Fruit fly (Drosophila melanogaster) whole organism, embryonic: ENCODE measurements around the gene Muc68Ca.

Experiments used
- Abd-B ChIP-seq: fragments of 200-800 bp; sonication (Bioruptor generic); optimal IDR thresholded peaks from 2 replicates; lab custom pipeline; 2018; ENCODE audit warnings: missing biosample characterization, mild to moderate bottlenecking, missing genetic modification characterization, moderate library complexity
- Atf3 ChIP-seq: fragments of 200-800 bp; sonication (Bioruptor generic); optimal IDR thresholded peaks from 3 replicates; lab custom pipeline; 2016; ENCODE audit warnings: missing biosample characterization, missing genetic modification characterization
- BEAF-32 ChIP-seq: fragments of 200-800 bp; sonication (Bioruptor generic); optimal IDR thresholded peaks from 3 replicates; lab custom pipeline; 2017; ENCODE audit warnings: missing biosample characterization, missing genetic modification characterization, mild to moderate bottlenecking, moderate library complexity, missing genetic modification reagents
- CG11398 ChIP-seq: fragments of 200-800 bp; sonication (Bioruptor generic); optimal IDR thresholded peaks from 2 replicates; lab custom pipeline; 2016; ENCODE audit warnings: missing biosample characterization, missing genetic modification characterization
- CG11504 ChIP-seq: fragments of 200-800 bp; sonication (Bioruptor generic); optimal IDR thresholded peaks from 3 replicates; lab custom pipeline; 2019; ENCODE audit warnings: missing biosample characterization, mild to moderate bottlenecking, missing genetic modification characterization, moderate library complexity
- CG12071 ChIP-seq: fragments of 200-800 bp; sonication (Bioruptor generic); optimal IDR thresholded peaks from 3 replicates; lab custom pipeline; 2018; ENCODE audit warnings: missing biosample characterization, mild to moderate bottlenecking, missing genetic modification characterization
- CG12744 ChIP-seq: fragments of 200-800 bp; sonication (Bioruptor generic); optimal IDR thresholded peaks from 2 replicates; lab custom pipeline; 2016; ENCODE audit warnings: missing biosample characterization, missing genetic modification characterization
- CG13894 ChIP-seq: fragments of 200-800 bp; sonication (Bioruptor generic); optimal IDR thresholded peaks from 3 replicates; lab custom pipeline; 2018; ENCODE audit warnings: missing biosample characterization, mild to moderate bottlenecking, missing genetic modification characterization, moderate library complexity
- CG15514 ChIP-seq: fragments of 200-800 bp; sonication (Bioruptor generic); optimal IDR thresholded peaks from 3 replicates; lab custom pipeline; 2017; ENCODE audit warnings: missing biosample characterization, missing genetic modification characterization, mild to moderate bottlenecking, moderate library complexity, missing genetic modification reagents
- CG17802 ChIP-seq: fragments of 200-800 bp; sonication (Bioruptor generic); optimal IDR thresholded peaks from 2 replicates; lab custom pipeline; 2018; ENCODE audit warnings: missing biosample characterization, mild to moderate bottlenecking, missing genetic modification characterization, moderate library complexity
- CG2129 ChIP-seq: fragments of 200-800 bp; sonication (Bioruptor generic); IDR thresholded peaks from 2 replicates; pipeline ENCODE4 v1.3.6; 2022; ENCODE audit warnings: missing biosample characterization, missing genetic modification characterization; ENCODE audit not compliant: partially characterized antibody
- CG2678 ChIP-seq: fragments of 200-800 bp; sonication (Bioruptor generic); optimal IDR thresholded peaks from 3 replicates; lab custom pipeline; 2019; ENCODE audit warnings: missing biosample characterization, mild to moderate bottlenecking, missing genetic modification characterization, moderate library complexity
- CG31365 ChIP-seq: fragments of 200-800 bp; sonication (Bioruptor generic); optimal IDR thresholded peaks from 2 replicates; lab custom pipeline; 2018; ENCODE audit warnings: missing biosample characterization, mild to moderate bottlenecking, missing genetic modification characterization
- CG4617 ChIP-seq: fragments of 200-800 bp; sonication (Bioruptor generic); optimal IDR thresholded peaks from 3 replicates; lab custom pipeline; 2016; ENCODE audit warnings: missing biosample characterization, missing genetic modification characterization, borderline replicate concordance
- CG7745 ChIP-seq: fragments of 200-800 bp; sonication (Bioruptor generic); optimal IDR thresholded peaks from 2 replicates; lab custom pipeline; 2018; ENCODE audit warnings: missing biosample characterization, mild to moderate bottlenecking, missing genetic modification characterization, moderate library complexity
- CG8281 ChIP-seq: fragments of 200-800 bp; sonication (Bioruptor generic); optimal IDR thresholded peaks from 2 replicates; lab custom pipeline; 2018; ENCODE audit warnings: missing biosample characterization, mild to moderate bottlenecking, missing genetic modification characterization, moderate library complexity
- CG8944 ChIP-seq: fragments of 200-800 bp; sonication (Bioruptor generic); optimal IDR thresholded peaks from 3 replicates; lab custom pipeline; 2016; ENCODE audit warnings: missing biosample characterization, missing genetic modification characterization
- CTCF ChIP-seq: fragments of 200-800 bp; sonication (Bioruptor generic); optimal IDR thresholded peaks from 2 replicates; lab custom pipeline; 2017; ENCODE audit warnings: missing biosample characterization, mild to moderate bottlenecking, missing genetic modification characterization, moderate library complexity
- Deaf1 ChIP-seq: fragments of 200-800 bp; optimal IDR thresholded peaks from 3 replicates; lab custom pipeline; 2019; ENCODE audit warnings: missing biosample characterization, mild to moderate bottlenecking, missing genetic modification characterization, moderate library complexity
- Dek ChIP-seq: fragments of 200-800 bp; sonication (Bioruptor generic); optimal IDR thresholded peaks from 3 replicates; lab custom pipeline; 2019; ENCODE audit warnings: missing biosample characterization, mild to moderate bottlenecking, missing genetic modification characterization, moderate library complexity
- Dfd ChIP-seq, 2 experiments: fragments of >200 bp; optimal IDR thresholded peaks; 2 replicates each; lab custom pipeline; 2017; ENCODE audit warnings: missing biosample characterization in 2 of 2, missing genetic modification characterization in 2 of 2
- Fer1 ChIP-seq: fragments of 200-800 bp; sonication (Bioruptor generic); optimal IDR thresholded peaks from 2 replicates; lab custom pipeline; 2017; ENCODE audit warnings: missing biosample characterization, mild to moderate bottlenecking, missing genetic modification characterization
- HLHmδ ChIP-seq: fragments of 200-800 bp; sonication (Bioruptor generic); optimal IDR thresholded peaks from 2 replicates; lab custom pipeline; 2018; ENCODE audit warnings: missing biosample characterization, mild to moderate bottlenecking, missing genetic modification characterization, moderate library complexity
- Hmr ChIP-seq: fragments of 200-800 bp; sonication (Bioruptor generic); optimal IDR thresholded peaks from 3 replicates; lab custom pipeline; 2017; ENCODE audit warnings: mild to moderate bottlenecking, missing biosample characterization, missing genetic modification reagents, missing genetic modification characterization
- Jarid2 ChIP-seq: fragments of 200-800 bp; sonication (Bioruptor generic); optimal IDR thresholded peaks from 3 replicates; lab custom pipeline; 2017; ENCODE audit warnings: mild to moderate bottlenecking, missing biosample characterization, missing genetic modification reagents, missing genetic modification characterization
- Lhr ChIP-seq: fragments of 200-800 bp; sonication (Bioruptor generic); optimal IDR thresholded peaks from 3 replicates; lab custom pipeline; 2017; ENCODE audit warnings: mild to moderate bottlenecking, missing biosample characterization, missing genetic modification reagents, missing genetic modification characterization
- MTF-1 ChIP-seq: fragments of 200-800 bp; sonication (Bioruptor generic); optimal IDR thresholded peaks from 2 replicates; lab custom pipeline; 2018; ENCODE audit warnings: missing biosample characterization, mild to moderate bottlenecking, missing genetic modification characterization, borderline replicate concordance
- Myb ChIP-seq: fragments of 200-800 bp; sonication (Bioruptor generic); optimal IDR thresholded peaks from 2 replicates; lab custom pipeline; 2016; ENCODE audit warnings: missing biosample characterization, missing genetic modification characterization
- NfI ChIP-seq: fragments of 200-800 bp; sonication (Bioruptor generic); optimal IDR thresholded peaks from 3 replicates; lab custom pipeline; 2018; ENCODE audit warnings: missing biosample characterization, mild to moderate bottlenecking, missing genetic modification characterization, moderate library complexity
- Opbp ChIP-seq: fragments of 200-800 bp; sonication (Bioruptor generic); IDR thresholded peaks from 3 replicates; pipeline ENCODE4 v1.3.6; 2022; ENCODE audit warnings: missing biosample characterization, missing genetic modification characterization; ENCODE audit not compliant: partially characterized antibody
- Pdp1 ChIP-seq, 2 experiments: fragments of 200-800 bp; sonication (Bioruptor generic); optimal IDR thresholded peaks; 3 replicates each; lab custom pipeline; 2016; ENCODE audit warnings: missing biosample characterization in 2 of 2, missing genetic modification characterization in 2 of 2, mild to moderate bottlenecking in 1 of 2, moderate library complexity in 1 of 2
- ap ChIP-seq: fragments of 200-800 bp; sonication (Bioruptor generic); IDR thresholded peaks from 2 replicates; pipeline ENCODE4 v1.3.6; 2022; ENCODE audit warnings: missing biosample characterization, missing genetic modification characterization
- chn ChIP-seq: fragments of 200-800 bp; sonication (Bioruptor generic); optimal IDR thresholded peaks from 2 replicates; lab custom pipeline; 2016; ENCODE audit warnings: missing biosample characterization, missing genetic modification characterization
- crp ChIP-seq, 2 experiments: fragments of 200-800 bp; sonication (Bioruptor generic); optimal IDR thresholded peaks; 2 replicates in 1 of 2; 3 replicates in 1 of 2; lab custom pipeline; 2017; ENCODE audit warnings: missing biosample characterization in 2 of 2, missing genetic modification characterization in 2 of 2, mild to moderate bottlenecking in 1 of 2, moderate library complexity in 1 of 2
- esg ChIP-seq: fragments of 200-800 bp; sonication (Bioruptor generic); conservative IDR thresholded peaks from 2 replicates; pipeline ENCODE4 v1.3.6; 2022; ENCODE audit warnings: missing biosample characterization, missing genetic modification characterization
- h ChIP-seq: fragments of >200 bp; optimal IDR thresholded peaks from 2 replicates; lab custom pipeline; 2017
- onecut ChIP-seq: fragments of 200-800 bp; sonication (Bioruptor generic); IDR thresholded peaks from 2 replicates; pipeline ENCODE4 v1.3.6; 2022; ENCODE audit warnings: missing biosample characterization, missing genetic modification characterization
- pfk ChIP-seq: fragments of 200-800 bp; sonication (Bioruptor generic); optimal IDR thresholded peaks from 2 replicates; lab custom pipeline; 2018; ENCODE audit warnings: missing biosample characterization, mild to moderate bottlenecking, missing genetic modification characterization, moderate library complexity
- pzg ChIP-seq: fragments of 200-800 bp; sonication (Bioruptor generic); optimal IDR thresholded peaks from 3 replicates; lab custom pipeline; 2018; ENCODE audit warnings: missing biosample characterization, mild to moderate bottlenecking, missing genetic modification characterization, moderate library complexity
- repo ChIP-seq: fragments of 200-800 bp; sonication (Bioruptor generic); optimal IDR thresholded peaks from 2 replicates; lab custom pipeline; 2016; ENCODE audit warnings: missing biosample characterization, missing genetic modification characterization
- row ChIP-seq: fragments of 200-800 bp; sonication (Bioruptor generic); IDR thresholded peaks from 3 replicates; pipeline ENCODE4 v1.3.6; 2022; ENCODE audit warnings: missing biosample characterization, missing genetic modification characterization
- run ChIP-seq: fragments of 200-800 bp; sonication (Bioruptor generic); optimal IDR thresholded peaks from 3 replicates; lab custom pipeline; 2018; ENCODE audit warnings: missing biosample characterization, mild to moderate bottlenecking, missing genetic modification characterization
- sr ChIP-seq: fragments of 200-800 bp; sonication (Bioruptor generic); IDR thresholded peaks from 3 replicates; pipeline ENCODE4 v1.3.6; 2022; ENCODE audit warnings: missing biosample characterization, missing genetic modification characterization
- ssp ChIP-seq: fragments of 200-800 bp; sonication (Bioruptor generic); IDR thresholded peaks from 2 replicates; pipeline ENCODE4 v1.3.6; 2022; ENCODE audit warnings: missing biosample characterization, missing genetic modification characterization
- stwl ChIP-seq: fragments of 200-800 bp; sonication (Bioruptor generic); optimal IDR thresholded peaks from 3 replicates; lab custom pipeline; 2018; ENCODE audit warnings: missing biosample characterization, mild to moderate bottlenecking, missing genetic modification characterization, moderate library complexity
- vvl ChIP-seq: fragments of 200-800 bp; sonication (Bioruptor generic); IDR thresholded peaks from 2 replicates; pipeline ENCODE4 v1.3.6; 2022; ENCODE audit warnings: missing biosample characterization, missing genetic modification characterization
- zen ChIP-seq: fragments of 200-800 bp; sonication (Bioruptor generic); optimal IDR thresholded peaks from 3 replicates; lab custom pipeline; 2018; ENCODE audit warnings: missing biosample characterization, mild to moderate bottlenecking, missing genetic modification characterization, moderate library complexity

Muc68Ca gene

DNA sequence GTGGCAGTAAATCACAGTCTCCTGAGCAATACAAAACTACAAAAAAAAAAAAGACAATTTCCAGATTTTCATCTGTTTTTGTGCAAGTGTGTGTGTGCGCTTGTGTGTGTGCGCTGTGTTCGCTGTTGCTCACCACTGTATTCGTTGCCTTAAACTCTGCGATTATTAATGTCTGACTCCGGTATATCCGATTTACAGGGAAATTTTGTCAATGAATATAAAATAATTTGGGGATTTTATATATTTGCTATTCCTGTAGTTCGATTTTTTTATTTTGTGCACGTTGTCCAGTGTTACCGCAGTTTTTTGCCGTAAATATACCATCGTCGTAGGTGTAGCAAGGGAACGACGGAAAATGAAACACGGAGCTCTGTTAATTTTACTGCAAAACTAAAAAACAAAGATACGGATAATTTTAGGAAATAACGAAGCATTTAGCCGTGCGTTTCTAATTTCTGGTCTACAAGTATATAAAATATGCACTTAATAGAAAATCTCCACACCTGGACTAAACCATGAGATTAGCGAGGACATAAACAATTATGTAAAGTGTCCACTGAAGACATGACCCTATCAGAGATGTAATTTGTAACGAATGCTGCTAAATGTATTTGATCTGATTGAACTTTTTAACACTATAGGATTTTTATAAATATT, 10.6 kb downstream of the Muc68Ca start, which contains the start of gene Duba (continued):
- peak; percentile 56 for TF ChIP-seq Lhr (GFP tag; lab: Kevin White, UChicago)
- TF ChIP-seq Dfd (GFP tag; optimal IDR thresholded peaks at IDR 0.05; lab: Kevin White, UChicago), result peak in 1 of 2 experiments; percentile 31
- peak; percentile 39 for TF ChIP-seq BEAF-32 (GFP tag; lab: Kevin White, UChicago)
- peak; percentile 2 for TF ChIP-seq Hmr (GFP tag; lab: Kevin White, UChicago)
- peak; percentile 95 for TF ChIP-seq ssp (GFP tag; lab: Robert Waterston, UW)
- peak; percentile 73 for TF ChIP-seq CTCF (GFP tag; lab: Kevin White, UChicago)
- TF ChIP-seq CG4617 (GFP tag; lab: Kevin White, UChicago), result peak; percentile 97
- peak; percentile 62; the same call in 2 of the 3 replicates for TF ChIP-seq row
- TF ChIP-seq CG11504 (tag; lab: Kevin White, UChicago), result peak; percentile 83
- TF ChIP-seq vvl (GFP tag; lab: Robert Waterston, UW), result peak; percentile 41; the same call in 1 of the 2 replicates
- no peak for TF ChIP-seq esg (GFP tag; lab: Robert Waterston, UW)
- peak in 1 of 2 experiments; percentile 72 for TF ChIP-seq Pdp1 (GFP tag; optimal IDR thresholded peaks at IDR 0.05; lab: Kevin White, UChicago)
- peak; percentile 13 for TF ChIP-seq CG15514 (GFP tag; lab: Kevin White, UChicago)
- no peak for TF ChIP-seq CG8281 (tag; lab: Kevin White, UChicago)
- no peak for TF ChIP-seq h
- peak in 1 of 2 experiments; percentile 23 for TF ChIP-seq crp (GFP tag; optimal IDR thresholded peaks at IDR 0.05; lab: Kevin White, UChicago)
- peak; percentile 40 for TF ChIP-seq Myb
- TF ChIP-seq CG8944 (GFP tag; lab: Kevin White, UChicago), result no peak
- TF ChIP-seq zen (tag; lab: Kevin White, UChicago), result peak; percentile 10
- peak; percentile 51 for TF ChIP-seq pzg (GFP tag; lab: Kevin White, UChicago)
- peak; percentile 72 for TF ChIP-seq CG17802 (tag; lab: Kevin White, UChicago)
- peak; percentile 47 for TF ChIP-seq Abd-B (GFP tag; lab: Kevin White, UChicago)
- peak; percentile 91 for TF ChIP-seq pfk
- 0 out of 3 replicates have a peak, but pooled peaks have one; percentile 28 for TF ChIP-seq Opbp (GFP tag; lab: Robert Waterston, UW)
- peak; percentile 99 for TF ChIP-seq stwl (tag; lab: Kevin White, UChicago)

dm6 chr3L:11604227-11604626, 15.7 kb downstream of the Muc68Ca start:
- TF ChIP-seq CG11398 (GFP tag; lab: Kevin White, UChicago) (no peak), Dfd (GFP tag; optimal IDR thresholded peaks at IDR 0.05; lab: Kevin White, UChicago) (peak in 1 of 2 experiments; percentile 83)

DNA sequence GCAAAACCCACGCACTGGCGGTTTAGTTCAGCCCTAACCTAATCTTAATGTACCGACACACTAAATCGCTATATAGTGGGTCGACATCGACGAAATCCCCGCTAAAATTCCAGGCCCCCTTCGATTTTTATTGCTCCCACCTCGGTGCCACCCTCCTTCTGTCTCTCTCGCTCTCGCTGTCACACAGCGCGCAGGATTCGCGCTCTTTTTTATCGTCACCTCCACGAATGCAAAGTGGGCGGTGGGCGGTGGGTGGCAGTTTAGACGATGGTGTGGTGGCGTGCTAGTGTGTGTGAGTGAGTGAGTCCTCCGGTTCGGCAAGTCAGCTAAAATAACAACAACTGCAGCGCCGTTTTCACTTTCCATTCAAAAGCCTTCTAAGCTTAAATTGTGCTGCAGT, 17.9 kb downstream of the Muc68Ca start:
- TF ChIP-seq CG13894 (tag; lab: Kevin White, UChicago), result peak; percentile 36
- TF ChIP-seq CG2678 (tag; lab: Kevin White, UChicago), result no peak
- peak; percentile 4 for TF ChIP-seq CG12071 (GFP tag; lab: Kevin White, UChicago)
- peak; percentile 56 for TF ChIP-seq Deaf1 (tag; lab: Kevin White, UChicago)
- no peak for TF ChIP-seq ap (GFP tag; lab: Robert Waterston, UW)
- TF ChIP-seq sr (GFP tag; lab: Robert Waterston, UW), result no peak
- no peak for TF ChIP-seq Jarid2 (GFP tag; lab: Kevin White, UChicago)
- TF ChIP-seq CG31365 (tag; lab: Kevin White, UChicago), result no peak
- TF ChIP-seq repo (GFP tag; lab: Kevin White, UChicago), result no peak
- no peak for TF ChIP-seq chn (GFP tag; lab: Kevin White, UChicago)
- peak; percentile 34; the same call in 1 of the 2 replicates for TF ChIP-seq onecut (GFP tag; lab: Robert Waterston, UW)
- no peak for TF ChIP-seq Atf3 (GFP tag; lab: Kevin White, UChicago)
- no peak for TF ChIP-seq HLHmδ
- TF ChIP-seq CG2129, result no peak
- no peak for TF ChIP-seq Dek (tag; lab: Kevin White, UChicago)
- TF ChIP-seq MTF-1 (GFP tag; lab: Kevin White, UChicago), result no peak
- no peak for TF ChIP-seq CG7745 (tag; lab: Kevin White, UChicago)
- no peak for TF ChIP-seq NfI (GFP tag; lab: Kevin White, UChicago)
- TF ChIP-seq run (tag; lab: Kevin White, UChicago), result no peak
- no peak for TF ChIP-seq Fer1 (GFP tag; lab: Kevin White, UChicago)
- TF ChIP-seq CG12744, result no peak
